Worm (Caenorhabditis elegans) whole organism, L2 larva: ENCODE measurements around the gene F09E5.8.
A peak's percentile ranks its signal among the peaks of the same experiment; 100 is the strongest.

Source experiments
- C34F6.9 ChIP-seq: fragments of 150-350 bp; optimal IDR thresholded peaks from 2 replicates; lab custom pipeline; 2014; ENCODE audit warnings: missing biosample characterization, missing genetic modification characterization
- F13H6.1 ChIP-seq: sonication (generic microtip); optimal IDR thresholded peaks from 2 replicates; lab custom pipeline; 2016; ENCODE audit warnings: missing genetic modification characterization, missing compliant biosample characterization
- R02D3.7 ChIP-seq: fragments of 150-350 bp; optimal IDR thresholded peaks from 2 replicates; lab custom pipeline; 2014; ENCODE audit warnings: missing biosample characterization, missing genetic modification characterization
- Y55F3AM.14 ChIP-seq: fragments of 200-800 bp; sonication (Bioruptor generic); optimal IDR thresholded peaks from 2 replicates; lab custom pipeline; 2018; ENCODE audit warnings: mild to moderate bottlenecking, missing genetic modification characterization, missing compliant biosample characterization
- ZK546.5 ChIP-seq: sonication (generic microtip); optimal IDR thresholded peaks from 2 replicates; lab custom pipeline; 2017; ENCODE audit warnings: missing biosample characterization, missing genetic modification characterization
- alr-1 ChIP-seq: fragments of 150-350 bp; optimal IDR thresholded peaks from 2 replicates; lab custom pipeline; 2014; ENCODE audit warnings: missing biosample characterization, missing genetic modification characterization
- ama-1 ChIP-seq: fragments of 150-350 bp; optimal IDR thresholded peaks from 2 replicates; lab custom pipeline; 2018; ENCODE audit warnings: inconsistent platforms
- blmp-1 ChIP-seq: sonication (generic microtip); optimal IDR thresholded peaks from 2 replicates; lab custom pipeline; 2017; ENCODE audit warnings: missing genetic modification characterization, mild to moderate bottlenecking, missing compliant biosample characterization, antibody characterized with exemption, moderate library complexity; ENCODE audit not compliant: insufficient read depth
- ceh-82 ChIP-seq: fragments of 150-350 bp; optimal IDR thresholded peaks from 2 replicates; lab custom pipeline; 2014; ENCODE audit warnings: missing biosample characterization, missing genetic modification characterization
- crh-2 ChIP-seq: sonication (generic microtip); optimal IDR thresholded peaks from 2 replicates; lab custom pipeline; 2017; ENCODE audit warnings: missing biosample characterization, missing genetic modification characterization
- egl-27 ChIP-seq: sonication (generic microtip); optimal IDR thresholded peaks from 3 replicates; lab custom pipeline; 2017; ENCODE audit warnings: missing biosample characterization, missing genetic modification reagents, missing genetic modification characterization
- elt-1 ChIP-seq: fragments of 150-350 bp; optimal IDR thresholded peaks from 2 replicates; lab custom pipeline; 2014; ENCODE audit warnings: missing biosample characterization, missing genetic modification characterization
- elt-3 ChIP-seq: sonication (generic microtip); optimal IDR thresholded peaks from 2 replicates; lab custom pipeline; 2017; ENCODE audit warnings: missing biosample characterization, missing genetic modification characterization
- fos-1 ChIP-seq: fragments of 150-350 bp; optimal IDR thresholded peaks from 2 replicates; lab custom pipeline; 2014; ENCODE audit warnings: missing biosample characterization, missing genetic modification characterization
- gmeb-1 ChIP-seq: fragments of 150-350 bp; optimal IDR thresholded peaks from 2 replicates; lab custom pipeline; 2014; ENCODE audit warnings: missing biosample characterization, missing genetic modification characterization
- lin-11 ChIP-seq: fragments of 150-350 bp; sonication (generic microtip); optimal IDR thresholded peaks from 2 replicates; lab custom pipeline; 2014; ENCODE audit warnings: missing biosample characterization, missing genetic modification characterization, inconsistent platforms, mixed read lengths
- lin-39 ChIP-seq: fragments of 150-350 bp; optimal IDR thresholded peaks from 2 replicates; lab custom pipeline; 2014; ENCODE audit warnings: missing biosample characterization, missing genetic modification reagents, missing genetic modification characterization
- lsy-2 ChIP-seq, 2 experiments: fragments of 150-350 bp in 1 of 2; sonication (generic microtip) in 1 of 2; optimal IDR thresholded peaks; 2 replicates each; lab custom pipeline; 2014 to 2017; ENCODE audit warnings: missing biosample characterization in 2 of 2, missing genetic modification characterization in 2 of 2
- mab-5 ChIP-seq: fragments of 150-350 bp; optimal IDR thresholded peaks from 2 replicates; lab custom pipeline; 2014; ENCODE audit warnings: missing biosample characterization, missing genetic modification characterization
- mbf-1 ChIP-seq: sonication (generic microtip); optimal IDR thresholded peaks from 2 replicates; lab custom pipeline; 2017; ENCODE audit warnings: missing biosample characterization, missing genetic modification characterization
- nhr-10 ChIP-seq: sonication (generic microtip); optimal IDR thresholded peaks from 2 replicates; lab custom pipeline; 2017; ENCODE audit warnings: missing biosample characterization, missing genetic modification characterization
- nhr-12 ChIP-seq: fragments of 150-350 bp; optimal IDR thresholded peaks from 2 replicates; lab custom pipeline; 2014; ENCODE audit warnings: missing biosample characterization, missing genetic modification characterization
- nhr-129 ChIP-seq: fragments of 150-350 bp; optimal IDR thresholded peaks from 2 replicates; lab custom pipeline; 2014; ENCODE audit warnings: missing biosample characterization, missing genetic modification characterization
- nhr-21 ChIP-seq: fragments of 150-350 bp; optimal IDR thresholded peaks from 2 replicates; lab custom pipeline; 2014; ENCODE audit warnings: missing biosample characterization, missing genetic modification characterization
- nhr-6 ChIP-seq: fragments of 150-350 bp; optimal IDR thresholded peaks from 2 replicates; lab custom pipeline; 2014; ENCODE audit warnings: missing biosample characterization, missing genetic modification characterization
- nhr-77 ChIP-seq: fragments of 150-350 bp; optimal IDR thresholded peaks from 2 replicates; lab custom pipeline; 2014; ENCODE audit warnings: missing biosample characterization, missing genetic modification characterization
- peb-1 ChIP-seq: fragments of 150-350 bp; optimal IDR thresholded peaks from 2 replicates; lab custom pipeline; 2014; ENCODE audit warnings: missing biosample characterization, missing genetic modification characterization
- sem-4 ChIP-seq: fragments of 150-350 bp; optimal IDR thresholded peaks from 2 replicates; lab custom pipeline; 2014; ENCODE audit warnings: missing biosample characterization, missing genetic modification reagents, missing genetic modification characterization
- sma-3 ChIP-seq: sonication (generic microtip); optimal IDR thresholded peaks from 2 replicates; lab custom pipeline; 2016; ENCODE audit warnings: missing genetic modification reagents, missing genetic modification characterization, missing compliant biosample characterization
- sma-9 ChIP-seq, 2 experiments: fragments of 150-350 bp in 1 of 2; sonication (generic microtip) in 1 of 2; optimal IDR thresholded peaks; 2 replicates each; lab custom pipeline; 2014 to 2016; ENCODE audit warnings: missing genetic modification characterization in 2 of 2, mild to moderate bottlenecking in 1 of 2, missing biosample characterization in 1 of 2, missing compliant biosample characterization in 1 of 2, missing genetic modification reagents in 1 of 2, moderate library complexity in 1 of 2
- snpc-4 ChIP-seq: fragments of 150-350 bp; optimal IDR thresholded peaks from 2 replicates; lab custom pipeline; 2014; ENCODE audit warnings: missing biosample characterization, missing genetic modification characterization
- unc-55 ChIP-seq: fragments of 150-350 bp; sonication (generic microtip); optimal IDR thresholded peaks from 3 replicates; lab custom pipeline; 2014; ENCODE audit warnings: missing biosample characterization, missing genetic modification reagents, missing genetic modification characterization
- unc-62 ChIP-seq: fragments of 150-350 bp; optimal IDR thresholded peaks from 2 replicates; lab custom pipeline; 2014; ENCODE audit warnings: missing biosample characterization, missing genetic modification reagents, missing genetic modification characterization

The F09E5.8 gene

DNA sequence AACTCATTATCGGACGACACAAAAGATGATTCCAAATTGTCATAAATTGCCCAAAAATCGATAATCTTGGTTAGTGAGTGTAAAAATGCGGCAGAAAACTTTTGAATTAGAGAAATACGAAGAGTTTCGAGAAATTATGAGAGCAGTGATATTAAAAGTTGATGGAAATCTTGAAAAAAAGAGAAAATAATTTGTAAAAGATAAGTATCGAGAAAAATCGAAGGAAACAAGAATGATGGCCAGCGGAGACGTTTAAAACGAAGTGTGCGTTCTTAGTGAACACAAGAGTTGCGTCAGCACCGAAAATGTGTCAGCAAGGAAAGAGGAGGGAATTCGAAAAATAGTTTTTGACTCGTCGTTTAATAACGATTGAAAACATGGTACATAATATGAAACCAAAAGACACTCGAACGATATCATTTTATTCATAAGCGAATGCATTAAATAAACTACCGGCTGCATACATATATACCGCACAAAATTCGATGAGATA, 39.4 kb downstream of the F09E5.8 start, which contains the start of gene ndx-6 (continued):
- TF ChIP-seq lin-11 (tag; lab: Kevin White, UChicago) = peak; percentile 45
- peak; percentile 80 for TF ChIP-seq snpc-4
- TF ChIP-seq R02D3.7 = peak; percentile 40
- peak; percentile 56 for TF ChIP-seq blmp-1 (tag; lab: Kevin White, UChicago)
- peak; percentile 88 for TF ChIP-seq sma-3 (GFP tag; lab: Kevin White, UChicago)
- TF ChIP-seq nhr-6 (tag; lab: Kevin White, UChicago) = peak; percentile 79
- TF ChIP-seq, all 48 proteins: peak for 27

ce11 chrII:5391447-5391846, 41.0 kb downstream of the F09E5.8 start:
- TF ChIP-seq sma-9 (GFP tag; optimal IDR thresholded peaks at IDR 0.05; lab: Kevin White, UChicago) (no peak), sma-9 (tag; optimal IDR thresholded peaks at IDR 0.05; lab: Kevin White, UChicago) (no peak), mab-5 (no peak), unc-55 (GFP tag; lab: Kevin White, UChicago) (no peak), alr-1 (tag; lab: Kevin White, UChicago) (no peak), nhr-77 (tag; lab: Kevin White, UChicago) (no peak), mbf-1 (tag; lab: Kevin White, UChicago) (no peak), peb-1 (no peak)
- TF ChIP-seq, all 48 proteins: peak for 0

DNA sequence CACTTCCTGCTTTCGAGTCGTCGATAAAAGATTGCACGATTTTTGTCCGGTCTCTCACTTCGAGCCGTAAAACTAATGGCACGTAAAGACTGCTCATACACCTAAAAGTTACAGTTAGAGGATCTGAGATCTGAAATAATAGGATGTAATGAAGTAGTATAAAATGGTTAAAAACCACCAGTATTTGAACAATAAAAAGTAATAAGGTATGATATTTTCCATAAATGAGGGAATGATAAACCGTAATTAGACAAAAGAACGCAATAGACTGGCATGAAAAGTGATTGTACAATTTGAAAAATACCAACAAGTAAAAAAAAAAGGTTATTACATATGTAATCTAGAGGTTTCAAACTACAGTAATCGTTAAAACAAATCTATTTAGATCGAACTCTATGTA, 42.6 kb downstream of the F09E5.8 start, which contains the start of gene brap-2:
Gene brap-2, minus strand, starts transcription at position 101 of the 400 bp plus-strand sequence.
- no peak for TF ChIP-seq peb-1
- no peak for TF ChIP-seq nhr-10 (tag; lab: Kevin White, UChicago)
- no peak for TF ChIP-seq blmp-1 (tag; lab: Kevin White, UChicago)
- TF ChIP-seq F13H6.1 (tag; lab: Kevin White, UChicago) = no peak
- TF ChIP-seq elt-3 (tag; lab: Kevin White, UChicago) = no peak
- TF ChIP-seq ama-1 (lab: Kevin White, UChicago) = no peak
- no peak for TF ChIP-seq elt-1 (tag; lab: Kevin White, UChicago)

DNA sequence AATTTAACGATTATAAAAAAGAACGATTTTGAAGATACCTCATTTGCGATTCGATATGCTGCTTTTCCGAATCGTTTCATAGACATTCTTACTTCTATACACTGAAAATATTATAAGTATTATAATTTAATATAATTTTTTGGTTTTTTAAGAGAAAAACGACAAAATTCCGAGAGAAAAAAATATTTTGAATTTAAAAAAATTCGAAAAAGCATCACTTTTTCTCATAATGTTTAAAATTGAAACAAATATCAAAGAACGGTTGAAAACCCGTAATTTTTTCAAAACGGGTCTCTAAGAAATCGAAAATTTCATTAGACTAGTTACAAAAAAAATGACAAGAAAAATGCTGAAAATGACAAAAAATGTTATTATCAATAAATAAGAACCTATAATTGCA, 45.1 kb downstream of the F09E5.8 start, which contains the start of gene pink-1:
Gene pink-1, minus strand, starts transcription at position 101 of the 400 bp plus-strand sequence.
- TF ChIP-seq C34F6.9 (tag; lab: Kevin White, UChicago) (no peak), egl-27 (tag; lab: Kevin White, UChicago) (no peak), nhr-21 (tag; lab: Kevin White, UChicago) (no peak), nhr-12 (tag; lab: Kevin White, UChicago) (no peak), unc-62 (no peak), gmeb-1 (tag; lab: Kevin White, UChicago) (no peak), F13H6.1 (tag; lab: Kevin White, UChicago) (no peak), lsy-2 (tag; optimal IDR thresholded peaks at IDR 0.05; lab: Kevin White, UChicago) (no peak), nhr-10 (tag; lab: Kevin White, UChicago) (no peak), nhr-6 (tag; lab: Kevin White, UChicago) (no peak), peb-1 (no peak), unc-55 (GFP tag; lab: Kevin White, UChicago) (no peak), elt-3 (tag; lab: Kevin White, UChicago) (no peak), mbf-1 (tag; lab: Kevin White, UChicago) (no peak), crh-2 (tag; lab: Kevin White, UChicago) (no peak), alr-1 (tag; lab: Kevin White, UChicago) (no peak), Y55F3AM.14 (GFP tag; lab: Kevin White, UChicago) (no peak)
- TF ChIP-seq, all 48 proteins: peak for 0

- TF ChIP-seq ceh-82 = no peak
- TF ChIP-seq unc-62 = no peak
- no peak for TF ChIP-seq sem-4 (tag; lab: Kevin White, UChicago)
- TF ChIP-seq nhr-129 (tag; lab: Kevin White, UChicago) = no peak
- TF ChIP-seq nhr-10 (tag; lab: Kevin White, UChicago) = no peak
- TF ChIP-seq ZK546.5 (tag; lab: Kevin White, UChicago) = no peak
- no peak for TF ChIP-seq lin-39 (tag; lab: Kevin White, UChicago)
- no peak for TF ChIP-seq nhr-12 (tag; lab: Kevin White, UChicago)
- no peak for TF ChIP-seq fos-1 (tag; lab: Kevin White, UChicago)
Measured at ce11 chrII:5398779-5399178, 48.3 kb downstream of the F09E5.8 start, which contains the start of gene fbxl-3. Gene fbxl-3, minus strand, starts transcription at chrII:5398902.
